Worm (Caenorhabditis elegans): Measurements from ENCODE around the gene C56G3.2.

Gene C56G3.2

DNA sequence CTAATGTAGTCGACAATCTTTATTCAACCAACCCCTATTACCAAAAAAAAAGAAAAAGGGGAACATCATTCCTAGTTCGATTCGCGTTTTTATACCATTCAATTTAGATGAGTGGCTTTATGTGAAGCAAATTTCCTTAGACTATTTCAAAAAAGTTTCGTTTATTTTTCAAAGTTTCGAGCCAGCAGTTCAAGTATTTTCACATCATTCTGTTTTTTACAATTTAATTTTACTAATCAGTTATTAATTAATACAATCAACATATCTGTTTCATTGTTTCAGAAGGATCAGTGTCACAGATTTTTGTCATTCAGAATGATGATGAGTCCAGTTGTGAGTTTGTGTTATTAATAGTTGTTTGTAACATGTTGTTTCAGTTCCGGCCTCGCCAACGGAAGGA is 44.6 kb downstream of the C56G3.2 start, which contains the start of gene C10A4.2:
Gene C10A4.2 (plus strand): TSS at position 301 of the 400 bp plus-strand sequence.
- TF ChIP-seq egl-27 (tag; optimal IDR thresholded peaks at IDR 0.05) (no peak), zag-1 (tag; optimal IDR thresholded peaks at IDR 0.05) (no peak), lsy-2 (tag; optimal IDR thresholded peaks at IDR 0.05) (no peak), sem-4 (tag; optimal IDR thresholded peaks at IDR 0.05) (no peak), ceh-82 (tag; optimal IDR thresholded peaks at IDR 0.05) (no peak), sma-9 (GFP tag; optimal IDR thresholded peaks at IDR 0.05) (no peak), sma-9 (tag; optimal IDR thresholded peaks at IDR 0.05) (no peak), ztf-11 (tag; optimal IDR thresholded peaks at IDR 0.05) (no peak), C34F6.9 (tag; optimal IDR thresholded peaks at IDR 0.05) (no peak), ztf-4 (tag; optimal IDR thresholded peaks at IDR 0.05) (no peak), lin-39 (tag; optimal IDR thresholded peaks at IDR 0.05) (no peak), fos-1 (tag; optimal IDR thresholded peaks at IDR 0.05) (no peak), ZK546.5 (tag; optimal IDR thresholded peaks at IDR 0.05) (no peak), gmeb-1 (tag; optimal IDR thresholded peaks at IDR 0.05) (no peak), alr-1 (tag; optimal IDR thresholded peaks at IDR 0.05) (no peak), ceh-16 (tag; optimal IDR thresholded peaks at IDR 0.05) (no peak), Y55F3AM.14 (GFP tag; optimal IDR thresholded peaks at IDR 0.05) (no peak)

DNA sequence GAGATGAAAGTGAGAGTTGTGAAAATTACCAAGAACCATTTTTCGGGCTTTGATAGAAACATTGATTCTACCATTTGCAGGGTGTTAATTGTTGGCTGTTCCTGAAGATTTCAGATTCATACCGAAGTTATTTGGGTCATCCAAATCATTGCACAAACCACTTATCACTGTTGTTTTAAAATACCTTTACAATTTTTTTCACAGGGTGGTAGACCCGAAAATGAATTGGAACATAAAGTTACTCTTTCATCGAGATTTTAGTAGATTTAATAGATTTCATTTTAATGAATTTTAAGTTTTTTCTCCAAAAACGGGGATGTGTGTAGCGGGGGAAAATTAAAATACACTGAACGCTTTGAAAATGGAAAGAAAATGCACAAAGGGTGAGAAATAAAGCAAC is 50.1 kb downstream of the C56G3.2 start, which contains the start of gene C10A4.7:
Gene C10A4.7 (minus strand): TSS at position 101 of the 400 bp plus-strand sequence.
- no peak for TF ChIP-seq sma-9 (GFP tag; optimal IDR thresholded peaks at IDR 0.05)
- TF ChIP-seq sma-9 (tag; optimal IDR thresholded peaks at IDR 0.05): no peak
